Fruit fly (Drosophila melanogaster): Measurements from ENCODE around the gene Doc1.
A peak's percentile ranks its signal among the peaks of the same experiment; 100 is the strongest.

DNA sequence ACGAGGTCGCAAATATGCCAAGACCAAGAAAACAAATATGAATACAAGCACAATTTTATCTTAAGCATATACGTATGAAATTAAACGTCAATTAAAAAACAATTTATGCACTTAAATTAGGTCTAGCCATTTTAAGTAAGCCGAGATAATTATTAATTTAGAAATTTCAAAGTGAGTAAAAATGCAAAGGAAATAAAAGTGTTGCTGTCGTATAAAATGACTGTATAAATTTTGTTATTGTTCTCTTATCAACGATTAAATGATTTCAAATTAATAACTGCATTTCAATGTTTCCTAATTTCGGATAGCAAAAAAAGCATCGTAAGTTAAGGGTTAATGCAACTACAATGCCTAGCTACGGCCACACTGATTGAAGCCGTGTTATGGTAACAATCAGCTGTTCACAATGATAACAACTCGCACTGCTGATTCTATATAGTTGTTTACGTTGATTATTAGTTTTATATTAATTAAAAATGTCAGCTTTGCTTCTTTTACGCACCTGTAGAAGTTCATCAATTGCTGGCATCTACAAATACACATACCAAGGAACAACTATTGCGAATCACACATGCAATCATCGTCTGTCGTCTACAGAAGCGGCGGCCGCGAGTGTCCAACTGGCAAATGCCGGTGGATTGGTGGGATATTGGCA is 31.7 kb downstream of the Doc1 start, which contains the start of the genes CG4911 and CG4942:
- TF ChIP-seq foxo (GFP tag; optimal IDR thresholded peaks at IDR 0.05) (peak in 1 of 2 experiments; percentile 57), fru (GFP tag; optimal IDR thresholded peaks at IDR 0.05) (peak; percentile 57), tai (GFP tag; optimal IDR thresholded peaks at IDR 0.05) (peak; percentile 85), Hr78 (GFP tag; optimal IDR thresholded peaks at IDR 0.05) (no peak), pan (optimal IDR thresholded peaks at IDR 0.05) (no peak), usp (GFP tag; optimal IDR thresholded peaks at IDR 0.05) (no peak), CrebA (GFP tag; optimal IDR thresholded peaks at IDR 0.05; ENCODE audit: borderline replicate concordance) (no peak)

Data from whole organism, wandering third instar larva.